Worm (Caenorhabditis elegans): ENCODE data around the gene H23L24.4.

Gene H23L24.4

ce11 chrIV:8665778-8666177, 39.6 kb downstream of the H23L24.4 start:
- TF ChIP-seq nhr-232 (tag; optimal IDR thresholded peaks at IDR 0.05) (no peak), ceh-19 (GFP tag; optimal IDR thresholded peaks at IDR 0.05) (no peak), hlh-15 (tag; optimal IDR thresholded peaks at IDR 0.05) (no peak), T23F11.4 (GFP tag; optimal IDR thresholded peaks at IDR 0.05) (no peak), ceh-30 (tag; optimal IDR thresholded peaks at IDR 0.05) (no peak), ztf-16 (tag; optimal IDR thresholded peaks at IDR 0.05) (no peak), unc-86 (tag; optimal IDR thresholded peaks at IDR 0.05) (no peak), ceh-34 (tag; optimal IDR thresholded peaks at IDR 0.05) (no peak), tbx-7 (tag; optimal IDR thresholded peaks at IDR 0.05) (no peak), ceh-48 (tag; optimal IDR thresholded peaks at IDR 0.05) (no peak), pha-4 (tag; optimal IDR thresholded peaks at IDR 0.05) (no peak), pqm-1 (tag; optimal IDR thresholded peaks at IDR 0.05) (no peak), zip-5 (tag; optimal IDR thresholded peaks at IDR 0.05) (no peak), hlh-30 (tag; optimal IDR thresholded peaks at IDR 0.05; ENCODE audit: insufficient read depth) (no peak), tbx-2 (tag; optimal IDR thresholded peaks at IDR 0.05) (no peak), unc-42 (tag; optimal IDR thresholded peaks at IDR 0.05) (no peak), rnt-1 (tag; optimal IDR thresholded peaks at IDR 0.05) (no peak), K09A11.1 (tag; optimal IDR thresholded peaks at IDR 0.05; ENCODE audit: insufficient read depth) (no peak), elt-2 (tag; optimal IDR thresholded peaks at IDR 0.05) (no peak)

- no peak for TF ChIP-seq pqm-1 (tag; optimal IDR thresholded peaks at IDR 0.05)
- TF ChIP-seq ceh-45 (GFP tag; IDR thresholded peaks at IDR 0.05), result no peak
- no peak for TF ChIP-seq ztf-16 (tag; optimal IDR thresholded peaks at IDR 0.05)
- TF ChIP-seq pag-3 (tag; optimal IDR thresholded peaks at IDR 0.05; ENCODE audit: borderline replicate concordance), result no peak
- TF ChIP-seq ceh-14 (tag; optimal IDR thresholded peaks at IDR 0.05), result no peak
- TF ChIP-seq nhr-232 (tag; optimal IDR thresholded peaks at IDR 0.05), result no peak
- no peak for TF ChIP-seq pha-4 (tag; optimal IDR thresholded peaks at IDR 0.05)
- TF ChIP-seq ceh-24 (tag; optimal IDR thresholded peaks at IDR 0.05), result no peak
- no peak for TF ChIP-seq unc-42 (tag; optimal IDR thresholded peaks at IDR 0.05)
Observed at ce11 chrIV:8658122-8658521, 47.3 kb downstream of the H23L24.4 start, which contains the start of gene C49C8.6. Gene C49C8.6, minus strand, starts transcription at chrIV:8658222.

ce11 chrIV:8654115-8654628, 51.2 kb downstream of the H23L24.4 start, which contains the start of gene C49C8.1:
Gene C49C8.1, plus strand, starts transcription at chrIV:8654578.
- no peak for TF ChIP-seq ceh-31 (tag; optimal IDR thresholded peaks at IDR 0.05)
- peak; percentile 6 for TF ChIP-seq hlh-30 (tag; optimal IDR thresholded peaks at IDR 0.05; ENCODE audit: insufficient read depth)
- TF ChIP-seq C08G9.2 (tag; optimal IDR thresholded peaks at IDR 0.05), result no peak
- no peak for TF ChIP-seq ceh-14 (tag; optimal IDR thresholded peaks at IDR 0.05)

- TF ChIP-seq F13H6.1 (tag; optimal IDR thresholded peaks at IDR 0.05) (no peak), hlh-13 (GFP tag; optimal IDR thresholded peaks at IDR 0.05) (no peak), fax-1 (tag; optimal IDR thresholded peaks at IDR 0.05) (no peak), C38D4.7 (GFP tag; optimal IDR thresholded peaks at IDR 0.05) (no peak), zip-5 (tag; optimal IDR thresholded peaks at IDR 0.05) (no peak), hlh-8 (tag; optimal IDR thresholded peaks at IDR 0.05) (no peak), pros-1 (tag; optimal IDR thresholded peaks at IDR 0.05) (no peak), odd-2 (tag; optimal IDR thresholded peaks at IDR 0.05) (no peak), lim-6 (tag; optimal IDR thresholded peaks at IDR 0.05) (no peak), ceh-19 (GFP tag; optimal IDR thresholded peaks at IDR 0.05) (no peak), pqm-1 (tag; optimal IDR thresholded peaks at IDR 0.05) (no peak), ceh-48 (tag; optimal IDR thresholded peaks at IDR 0.05) (no peak), unc-3 (GFP tag; conservative IDR thresholded peaks at IDR 0.05) (no peak), unc-3 (tag; optimal IDR thresholded peaks at IDR 0.05) (no peak)
Observed at ce11 chrIV:8653592-8653991, 51.8 kb downstream of the H23L24.4 start, which contains the start of gene C49C8.5. Gene C49C8.5, minus strand, starts transcription at chrIV:8653664.
